Worm (Caenorhabditis elegans) whole organism, L3 larva: Measurements from ENCODE around the gene srd-13.

Experiments
- R02D3.7 ChIP-seq: fragments of 150-350 bp; optimal IDR thresholded peaks from 2 replicates; lab custom pipeline; 2014; ENCODE audit warnings: missing biosample characterization, missing genetic modification characterization
- ZK546.5 ChIP-seq: sonication (generic microtip); optimal IDR thresholded peaks from 2 replicates; lab custom pipeline; 2017; ENCODE audit warnings: missing biosample characterization, missing genetic modification characterization
- aly-2 ChIP-seq: fragments of 150-350 bp; optimal IDR thresholded peaks from 2 replicates; lab custom pipeline; 2014; ENCODE audit warnings: missing biosample characterization, missing genetic modification characterization
- ama-1 ChIP-seq: fragments of 150-350 bp; optimal IDR thresholded peaks from 2 replicates; lab custom pipeline; 2018
- ceh-82 ChIP-seq: fragments of 150-350 bp; optimal IDR thresholded peaks from 2 replicates; lab custom pipeline; 2014; ENCODE audit warnings: missing biosample characterization, missing genetic modification characterization
- ceh-9 ChIP-seq: sonication (generic microtip); optimal IDR thresholded peaks from 2 replicates; lab custom pipeline; 2018; ENCODE audit warnings: missing biosample characterization, missing genetic modification characterization
- egl-27 ChIP-seq: sonication (generic microtip); optimal IDR thresholded peaks from 4 replicates; lab custom pipeline; 2017; ENCODE audit warnings: missing biosample characterization, missing genetic modification reagents, missing genetic modification characterization
- egl-5 ChIP-seq: fragments of 150-350 bp; optimal IDR thresholded peaks from 2 replicates; lab custom pipeline; 2017; ENCODE audit warnings: missing biosample characterization, missing genetic modification reagents, missing genetic modification characterization, inconsistent platforms
- elt-1 ChIP-seq: fragments of 150-350 bp; optimal IDR thresholded peaks from 2 replicates; lab custom pipeline; 2014; ENCODE audit warnings: missing biosample characterization, missing genetic modification characterization
- elt-2 ChIP-seq: sonication (generic microtip); optimal IDR thresholded peaks from 2 replicates; lab custom pipeline; 2016; ENCODE audit warnings: missing genetic modification reagents, mild to moderate bottlenecking, missing genetic modification characterization, missing compliant biosample characterization
- elt-3 ChIP-seq, 3 experiments: fragments of 150-350 bp in 1 of 3; sonication (generic microtip) in 2 of 3; optimal IDR thresholded peaks; 2 replicates in 2 of 3; 4 replicates in 1 of 3; lab custom pipeline; 2014 to 2017; ENCODE audit warnings: missing biosample characterization in 3 of 3, missing genetic modification characterization in 3 of 3
- fkh-10 ChIP-seq: sonication (generic microtip); optimal IDR thresholded peaks from 2 replicates; lab custom pipeline; 2017; ENCODE audit warnings: missing biosample characterization, missing genetic modification reagents, missing genetic modification characterization
- fos-1 ChIP-seq: fragments of 150-350 bp; optimal IDR thresholded peaks from 2 replicates; lab custom pipeline; 2014; ENCODE audit warnings: missing biosample characterization, missing genetic modification characterization
- jun-1 ChIP-seq: fragments of 150-350 bp; optimal IDR thresholded peaks from 2 replicates; lab custom pipeline; 2014; ENCODE audit warnings: missing biosample characterization, missing genetic modification reagents, missing genetic modification characterization
- lsy-12 ChIP-seq: sonication (generic microtip); optimal IDR thresholded peaks from 2 replicates; lab custom pipeline; 2016; ENCODE audit warnings: mild to moderate bottlenecking, missing genetic modification characterization, missing compliant biosample characterization
- mdl-1 ChIP-seq: fragments of 150-350 bp; optimal IDR thresholded peaks from 2 replicates; lab custom pipeline; 2014; ENCODE audit warnings: missing biosample characterization, missing genetic modification characterization
- mml-1 ChIP-seq: fragments of 150-350 bp; sonication (generic microtip); optimal IDR thresholded peaks from 3 replicates; lab custom pipeline; 2014; ENCODE audit warnings: missing biosample characterization, missing genetic modification characterization
- nfya-1 ChIP-seq: sonication (generic microtip); optimal IDR thresholded peaks from 2 replicates; lab custom pipeline; 2017; ENCODE audit warnings: missing genetic modification characterization, mild to moderate bottlenecking, missing compliant biosample characterization, antibody characterized with exemption, moderate library complexity; ENCODE audit not compliant: insufficient read depth
- nhr-11 ChIP-seq: fragments of 150-350 bp; optimal IDR thresholded peaks from 2 replicates; lab custom pipeline; 2014; ENCODE audit warnings: missing biosample characterization, missing genetic modification characterization
- nhr-12 ChIP-seq: fragments of 150-350 bp; optimal IDR thresholded peaks from 2 replicates; lab custom pipeline; 2014; ENCODE audit warnings: missing biosample characterization, missing genetic modification characterization
- nhr-23 ChIP-seq: fragments of 150-350 bp; optimal IDR thresholded peaks from 2 replicates; lab custom pipeline; 2014; ENCODE audit warnings: missing biosample characterization, missing genetic modification reagents, missing genetic modification characterization
- nhr-28 ChIP-seq: fragments of 150-350 bp; optimal IDR thresholded peaks from 2 replicates; lab custom pipeline; 2014; ENCODE audit warnings: missing biosample characterization, missing genetic modification characterization
- nhr-43 ChIP-seq: sonication (generic microtip); optimal IDR thresholded peaks from 2 replicates; lab custom pipeline; 2016; ENCODE audit warnings: mild to moderate bottlenecking, missing genetic modification characterization, missing compliant biosample characterization; ENCODE audit not compliant: poor library complexity, severe bottlenecking
- nhr-67 ChIP-seq: fragments of 150-350 bp; optimal IDR thresholded peaks from 2 replicates; lab custom pipeline; 2014; ENCODE audit warnings: missing biosample characterization, missing genetic modification characterization
- nhr-76 ChIP-seq: fragments of 150-350 bp; sonication (generic microtip); optimal IDR thresholded peaks from 5 replicates; lab custom pipeline; 2014; ENCODE audit warnings: missing biosample characterization, missing genetic modification characterization
- nhr-77 ChIP-seq: fragments of 150-350 bp; optimal IDR thresholded peaks from 2 replicates; lab custom pipeline; 2014; ENCODE audit warnings: missing biosample characterization, missing genetic modification characterization
- pha-4 ChIP-seq: fragments of 150-350 bp; optimal IDR thresholded peaks from 2 replicates; lab custom pipeline; 2014; ENCODE audit warnings: missing biosample characterization, missing genetic modification reagents, missing genetic modification characterization
- pqm-1 ChIP-seq: fragments of 150-350 bp; optimal IDR thresholded peaks from 2 replicates; lab custom pipeline; 2017; ENCODE audit warnings: missing biosample characterization, missing genetic modification characterization, inconsistent platforms
- sea-2 ChIP-seq: fragments of 150-350 bp; sonication (generic microtip); optimal IDR thresholded peaks from 4 replicates; lab custom pipeline; 2014; ENCODE audit warnings: missing biosample characterization, missing genetic modification reagents, missing genetic modification characterization
- skn-1 ChIP-seq: fragments of 150-350 bp; optimal IDR thresholded peaks from 2 replicates; lab custom pipeline; 2014; ENCODE audit warnings: missing biosample characterization, missing genetic modification characterization
- snpc-4 ChIP-seq: fragments of 150-350 bp; optimal IDR thresholded peaks from 2 replicates; lab custom pipeline; 2014; ENCODE audit warnings: missing biosample characterization, missing genetic modification characterization
- tbx-2 ChIP-seq: sonication (generic microtip); optimal IDR thresholded peaks from 2 replicates; lab custom pipeline; 2016; ENCODE audit warnings: mild to moderate bottlenecking, missing genetic modification characterization, missing compliant biosample characterization
- unc-39 ChIP-seq: sonication (generic microtip); optimal IDR thresholded peaks from 4 replicates; lab custom pipeline; 2017; ENCODE audit warnings: missing biosample characterization, missing genetic modification characterization
- zag-1 ChIP-seq: fragments of 150-350 bp; optimal IDR thresholded peaks from 2 replicates; lab custom pipeline; 2014; ENCODE audit warnings: missing biosample characterization, missing genetic modification characterization
- ztf-11 ChIP-seq: fragments of 150-350 bp; optimal IDR thresholded peaks from 2 replicates; lab custom pipeline; 2014; ENCODE audit warnings: missing biosample characterization, missing genetic modification characterization
- ztf-4 ChIP-seq: fragments of 150-350 bp; optimal IDR thresholded peaks from 2 replicates; lab custom pipeline; 2014; ENCODE audit warnings: missing biosample characterization, missing genetic modification characterization

Gene srd-13

ce11 chrIV:5630156-5630555, 5.3 kb downstream of the srd-13 start, which contains the start of gene srd-12:
TSS of gene srd-12 (minus strand) at chrIV:5630256.
- TF ChIP-seq unc-39 (tag; lab: Kevin White, UChicago) (no peak), ama-1 (lab: Kevin White, UChicago) (no peak), lsy-12 (no peak), fkh-10 (GFP tag; lab: Kevin White, UChicago) (no peak), ceh-9 (tag; lab: Kevin White, UChicago) (no peak), zag-1 (tag; lab: Kevin White, UChicago) (no peak), aly-2 (no peak), fos-1 (tag; lab: Kevin White, UChicago) (no peak)

- TF ChIP-seq nhr-11 (tag; lab: Kevin White, UChicago) (no peak), nhr-77 (tag; lab: Kevin White, UChicago) (no peak)
Observed at ce11 chrIV:5627056-5627455, 8.4 kb downstream of the srd-13 start, which contains the start of gene srsx-14. TSS of gene srsx-14 (minus strand) at chrIV:5627156.

ce11 chrIV:5623718-5624117, 11.7 kb downstream of the srd-13 start, which contains the start of gene srsx-15:
TSS of gene srsx-15 (minus strand) at chrIV:5623818.
- TF ChIP-seq nhr-67 (tag; lab: Kevin White, UChicago) (no peak), lsy-12 (no peak), nhr-28 (tag; lab: Kevin White, UChicago) (no peak), snpc-4 (tag; lab: Kevin White, UChicago) (no peak), skn-1 (tag; lab: Kevin White, UChicago) (no peak), nhr-43 (no peak), jun-1 (tag; lab: Kevin White, UChicago) (no peak), elt-3 (tag; optimal IDR thresholded peaks at IDR 0.05; lab: Kevin White, UChicago) (no peak), nhr-23 (tag; lab: Kevin White, UChicago) (no peak), ztf-4 (tag; lab: Kevin White, UChicago) (no peak), egl-5 (tag; lab: Kevin White, UChicago) (no peak), mdl-1 (tag; lab: Kevin White, UChicago) (no peak), R02D3.7 (no peak), mml-1 (tag; lab: Kevin White, UChicago) (no peak), nhr-12 (tag; lab: Kevin White, UChicago) (no peak), pha-4 (tag; lab: Kevin White, UChicago) (no peak), ZK546.5 (tag; lab: Kevin White, UChicago) (no peak), nhr-76 (tag; lab: Kevin White, UChicago) (no peak), nfya-1 (tag; lab: Kevin White, UChicago) (no peak), elt-1 (no peak)
- TF ChIP-seq, all 47 proteins: peak for 0

- TF ChIP-seq sea-2 = no peak
- TF ChIP-seq pha-4 (tag; lab: Kevin White, UChicago) = no peak
- TF ChIP-seq tbx-2 (tag; lab: Kevin White, UChicago) = no peak
- TF ChIP-seq ztf-11 (tag; lab: Kevin White, UChicago) = no peak
- no peak for TF ChIP-seq ceh-82 (tag; lab: Kevin White, UChicago)
- TF ChIP-seq egl-5 (tag; lab: Kevin White, UChicago) = no peak
- no peak for TF ChIP-seq egl-27 (tag; lab: Kevin White, UChicago)
- no peak for TF ChIP-seq R02D3.7
Observed at ce11 chrIV:5619643-5620042, 15.8 kb downstream of the srd-13 start, which contains the start of gene srsx-16. TSS of gene srsx-16 (minus strand) at chrIV:5619743.

ce11 chrIV:5614558-5615026, 20.9 kb downstream of the srd-13 start, which contains the start of gene C39H7.4:
TSS of gene C39H7.4 (minus strand) at chrIV:5614608.
- TF ChIP-seq nhr-23 (tag; lab: Kevin White, UChicago) = no peak
- peak; percentile 73 for TF ChIP-seq elt-2 (tag; lab: Kevin White, UChicago)
- TF ChIP-seq pha-4 (tag; lab: Kevin White, UChicago) = peak; percentile 79
- TF ChIP-seq pqm-1 (tag; lab: Kevin White, UChicago) = peak; percentile 82
